Worm (Caenorhabditis elegans): ENCODE results near the gene Y9C2UA.1.

The Y9C2UA.1 gene

DNA sequence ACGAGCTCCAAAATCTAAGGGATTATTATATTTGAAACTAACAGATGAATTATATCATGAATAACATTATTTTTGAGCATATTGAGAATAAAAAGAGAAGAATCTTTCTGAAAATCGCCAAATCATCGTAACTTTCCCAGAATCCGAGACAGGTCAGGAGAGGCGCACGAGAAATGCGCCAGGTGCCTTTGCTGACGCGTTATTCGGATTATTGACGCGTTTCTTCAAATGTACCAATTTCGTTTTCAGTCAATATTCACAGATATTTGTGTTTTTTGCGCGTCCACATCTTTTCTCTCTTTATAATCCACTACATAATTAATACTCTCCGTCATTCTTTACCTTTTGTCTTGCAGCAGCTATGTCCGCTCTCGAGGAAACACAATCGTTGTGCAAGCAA is 40.4 kb upstream of the Y9C2UA.1 start, which contains the start of gene T24H10.1:
Gene T24H10.1 (plus strand): TSS at position 355 of the 400 bp plus-strand sequence.
- TF ChIP-seq egl-27 (tag; optimal IDR thresholded peaks at IDR 0.05) (peak; percentile 20), nhr-6 (tag; optimal IDR thresholded peaks at IDR 0.05) (no peak), nhr-23 (tag; optimal IDR thresholded peaks at IDR 0.05) (no peak), unc-62 (GFP tag; optimal IDR thresholded peaks at IDR 0.05) (no peak), sma-9 (GFP tag; optimal IDR thresholded peaks at IDR 0.05) (peak; percentile 62), sma-9 (tag; optimal IDR thresholded peaks at IDR 0.05) (no peak), mab-5 (tag; optimal IDR thresholded peaks at IDR 0.05) (peak; percentile 43), nhr-21 (tag; optimal IDR thresholded peaks at IDR 0.05) (peak; percentile 62), nhr-129 (tag; optimal IDR thresholded peaks at IDR 0.05) (peak; percentile 60), nhr-10 (tag; optimal IDR thresholded peaks at IDR 0.05) (peak; percentile 20), fos-1 (tag; optimal IDR thresholded peaks at IDR 0.05) (peak; percentile 49), lin-13 (GFP tag; optimal IDR thresholded peaks at IDR 0.05) (peak; percentile 59), F13H6.1 (tag; optimal IDR thresholded peaks at IDR 0.05) (peak; percentile 77), crh-2 (tag; optimal IDR thresholded peaks at IDR 0.05) (peak; percentile 48), C34F6.9 (tag; optimal IDR thresholded peaks at IDR 0.05) (peak; percentile 83), aly-2 (tag; optimal IDR thresholded peaks at IDR 0.05) (no peak), unc-55 (GFP tag; optimal IDR thresholded peaks at IDR 0.05) (peak; percentile 70), dmd-4 (tag; optimal IDR thresholded peaks at IDR 0.05) (no peak), sma-3 (GFP tag; optimal IDR thresholded peaks at IDR 0.05) (peak; percentile 43), snpc-4 (tag; optimal IDR thresholded peaks at IDR 0.05) (peak; percentile 3), lsy-2 (tag; optimal IDR thresholded peaks at IDR 0.05) (peak; percentile 72 to 86), lin-11 (tag; optimal IDR thresholded peaks at IDR 0.05) (peak; percentile 53), sem-4 (tag; optimal IDR thresholded peaks at IDR 0.05) (peak; percentile 56), gmeb-1 (tag; optimal IDR thresholded peaks at IDR 0.05) (peak; percentile 85), nhr-25 (tag; optimal IDR thresholded peaks at IDR 0.05) (peak; percentile 64)

DNA sequence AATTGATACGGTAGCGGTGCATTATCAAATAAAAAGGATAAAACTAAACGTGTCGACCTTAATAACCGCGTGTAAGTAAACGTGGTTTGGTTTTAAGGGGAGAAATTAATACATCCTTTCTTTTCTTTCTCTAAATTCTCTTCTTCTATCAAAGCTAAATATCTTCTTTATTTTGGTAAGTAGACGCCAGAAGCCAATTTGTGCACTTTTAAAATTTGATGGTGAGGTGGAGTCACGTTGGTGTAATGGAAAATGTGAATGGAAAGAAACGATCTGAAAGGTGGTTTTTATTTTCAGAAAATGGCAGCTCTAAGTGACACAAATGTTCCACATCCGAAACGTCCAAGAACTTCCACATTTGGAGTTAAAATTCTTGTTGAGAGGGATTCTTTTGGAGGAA is 38.7 kb upstream of the Y9C2UA.1 start, which contains the start of gene T24H10.5:
Gene T24H10.5 (plus strand): TSS at position 301 of the 400 bp plus-strand sequence.
- TF ChIP-seq Y55F3AM.14 (GFP tag; optimal IDR thresholded peaks at IDR 0.05) (no peak), nhr-23 (tag; optimal IDR thresholded peaks at IDR 0.05) (no peak), zag-1 (tag; optimal IDR thresholded peaks at IDR 0.05) (no peak), nhr-12 (tag; optimal IDR thresholded peaks at IDR 0.05) (no peak), unc-39 (tag; optimal IDR thresholded peaks at IDR 0.05) (no peak), nhr-11 (tag; optimal IDR thresholded peaks at IDR 0.05) (no peak), snpc-4 (tag; optimal IDR thresholded peaks at IDR 0.05) (no peak), C34F6.9 (tag; optimal IDR thresholded peaks at IDR 0.05) (no peak), elt-1 (tag; optimal IDR thresholded peaks at IDR 0.05) (no peak), lin-13 (GFP tag; optimal IDR thresholded peaks at IDR 0.05) (no peak), egl-27 (tag; optimal IDR thresholded peaks at IDR 0.05) (no peak), nhr-10 (tag; optimal IDR thresholded peaks at IDR 0.05) (no peak), F13H6.1 (tag; optimal IDR thresholded peaks at IDR 0.05) (no peak)

DNA sequence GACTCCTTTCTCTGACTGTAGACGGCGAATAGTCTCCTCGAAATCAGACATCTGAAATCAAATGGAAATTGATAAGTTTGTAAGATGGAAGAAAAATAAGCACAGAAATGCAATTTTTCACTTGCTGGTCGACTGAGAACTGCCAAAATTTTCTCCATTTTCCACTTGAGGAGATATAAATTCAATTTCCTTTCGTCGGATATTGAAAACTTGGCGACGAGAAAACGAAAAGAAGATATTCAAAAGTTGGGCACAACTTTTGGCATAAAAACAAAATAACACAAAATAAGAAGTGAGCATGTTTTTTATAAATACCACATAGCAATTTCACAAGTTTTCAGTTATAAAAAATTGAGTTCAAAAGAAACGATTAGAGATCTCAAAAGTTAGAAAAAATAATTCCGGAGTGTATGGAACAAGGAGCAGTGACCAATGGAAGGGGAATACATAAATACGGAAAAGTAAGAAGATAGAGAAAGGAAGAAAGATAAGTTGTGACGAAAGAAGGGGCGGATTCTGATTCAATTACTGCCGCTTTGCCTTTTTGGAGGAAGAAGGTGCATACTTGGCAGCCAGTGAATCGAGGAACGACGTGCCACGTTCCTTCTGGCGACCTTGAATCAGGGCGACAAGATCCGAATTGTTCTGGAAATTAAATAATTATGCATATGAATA is 32.2 kb upstream of the Y9C2UA.1 start, which contains the start of gene dyrb-1:
Gene dyrb-1 (minus strand): TSS at position 51 of the 675 bp plus-strand sequence.
- TF ChIP-seq egl-27 (tag; optimal IDR thresholded peaks at IDR 0.05) (no peak), ceh-82 (tag; optimal IDR thresholded peaks at IDR 0.05) (no peak)

DNA sequence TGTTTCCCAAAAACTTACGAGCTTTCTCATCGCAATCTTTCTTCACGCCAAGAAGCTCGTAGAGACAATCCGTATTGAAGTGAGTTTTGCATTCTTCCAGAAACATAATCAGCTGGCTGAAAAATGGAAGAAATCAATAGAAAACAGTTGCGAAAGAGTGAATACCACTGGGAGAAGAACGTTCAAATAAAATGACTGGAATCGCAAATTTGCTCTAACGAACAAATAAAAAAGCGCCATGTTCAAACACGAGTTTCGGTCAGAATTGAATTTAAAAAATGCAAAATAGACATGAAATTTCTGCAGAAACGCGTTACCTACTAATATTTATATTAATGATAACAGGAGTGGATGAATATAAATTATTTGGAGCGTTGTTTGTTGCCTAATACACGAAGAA is 31.0 kb upstream of the Y9C2UA.1 start, which contains the start of gene dnj-23:
Gene dnj-23 (minus strand): TSS at position 158 of the 400 bp plus-strand sequence.
- TF ChIP-seq egl-27 (tag; optimal IDR thresholded peaks at IDR 0.05) (no peak), snpc-4 (tag; optimal IDR thresholded peaks at IDR 0.05) (no peak), ztf-1 (GFP tag; conservative IDR thresholded peaks at IDR 0.05) (no peak), lsy-2 (tag; optimal IDR thresholded peaks at IDR 0.05) (peak in 1 of 2 experiments; percentile 41), elt-3 (tag; optimal IDR thresholded peaks at IDR 0.05) (no peak), lin-11 (tag; optimal IDR thresholded peaks at IDR 0.05) (no peak), sem-4 (tag; optimal IDR thresholded peaks at IDR 0.05) (no peak), crh-2 (tag; optimal IDR thresholded peaks at IDR 0.05) (peak; percentile 22), ceh-82 (tag; optimal IDR thresholded peaks at IDR 0.05) (no peak), nhr-6 (tag; optimal IDR thresholded peaks at IDR 0.05) (no peak), lin-39 (tag; optimal IDR thresholded peaks at IDR 0.05) (no peak), fos-1 (tag; optimal IDR thresholded peaks at IDR 0.05) (peak; percentile 1), nhr-11 (tag; optimal IDR thresholded peaks at IDR 0.05) (no peak), F13H6.1 (tag; optimal IDR thresholded peaks at IDR 0.05) (no peak), nhr-10 (tag; optimal IDR thresholded peaks at IDR 0.05) (no peak), ceh-16 (tag; optimal IDR thresholded peaks at IDR 0.05) (no peak), nhr-237 (tag; optimal IDR thresholded peaks at IDR 0.05) (no peak), C34F6.9 (tag; optimal IDR thresholded peaks at IDR 0.05) (peak; percentile 47), mdl-1 (tag; optimal IDR thresholded peaks at IDR 0.05) (no peak), mab-5 (tag; optimal IDR thresholded peaks at IDR 0.05) (no peak), nhr-25 (tag; optimal IDR thresholded peaks at IDR 0.05) (no peak), nhr-129 (tag; optimal IDR thresholded peaks at IDR 0.05) (peak; percentile 25), unc-39 (tag; optimal IDR thresholded peaks at IDR 0.05) (no peak), alr-1 (tag; optimal IDR thresholded peaks at IDR 0.05) (no peak), ztf-11 (tag; optimal IDR thresholded peaks at IDR 0.05) (no peak), sma-3 (GFP tag; optimal IDR thresholded peaks at IDR 0.05) (no peak), R02D3.7 (tag; optimal IDR thresholded peaks at IDR 0.05) (no peak), ztf-4 (tag; optimal IDR thresholded peaks at IDR 0.05) (no peak), dmd-4 (tag; optimal IDR thresholded peaks at IDR 0.05) (no peak), peb-1 (tag; optimal IDR thresholded peaks at IDR 0.05) (no peak), nhr-21 (tag; optimal IDR thresholded peaks at IDR 0.05) (no peak), zag-1 (tag; optimal IDR thresholded peaks at IDR 0.05) (no peak), gmeb-1 (tag; optimal IDR thresholded peaks at IDR 0.05) (peak; percentile 79), nhr-77 (tag; optimal IDR thresholded peaks at IDR 0.05) (no peak)

Data from whole organism, L2 larva.